Fruit fly (Drosophila melanogaster) whole organism, embryonic: ENCODE measurements around the gene Snmp2.

Source experiments
- Bgb ChIP-seq: fragments of 200-800 bp; sonication (Bioruptor generic); IDR thresholded peaks from 2 replicates; pipeline ENCODE4 v1.3.6; 2022; ENCODE audit warnings: missing biosample characterization, missing genetic modification characterization; ENCODE audit not compliant: partially characterized antibody
- CG10462 ChIP-seq: fragments of 200-800 bp; sonication (Bioruptor generic); optimal IDR thresholded peaks from 2 replicates; lab custom pipeline; 2016; ENCODE audit warnings: missing biosample characterization, missing genetic modification characterization
- CG10979 ChIP-seq: fragments of 200-800 bp; sonication (Bioruptor generic); optimal IDR thresholded peaks from 2 replicates; lab custom pipeline; 2018; ENCODE audit warnings: missing biosample characterization, mild to moderate bottlenecking, missing genetic modification characterization, moderate library complexity
- CG11695 ChIP-seq: fragments of 200-800 bp; sonication (Bioruptor generic); IDR thresholded peaks from 3 replicates; pipeline ENCODE4 v1.3.6; 2022; ENCODE audit warnings: missing biosample characterization, missing genetic modification characterization
- CG14050 ChIP-seq: fragments of 200-800 bp; sonication (Bioruptor generic); IDR thresholded peaks from 3 replicates; pipeline ENCODE4 v1.3.6; 2022; ENCODE audit warnings: missing biosample characterization, missing genetic modification characterization
- CG15696 ChIP-seq: fragments of 200-800 bp; sonication (Bioruptor generic); optimal IDR thresholded peaks from 2 replicates; lab custom pipeline; 2019; ENCODE audit warnings: missing biosample characterization, mild to moderate bottlenecking, missing genetic modification characterization, moderate library complexity
- CG18599 ChIP-seq: fragments of 200-800 bp; sonication (Bioruptor generic); optimal IDR thresholded peaks from 3 replicates; lab custom pipeline; 2017; ENCODE audit warnings: missing biosample characterization, missing genetic modification characterization, mild to moderate bottlenecking, moderate library complexity, missing genetic modification reagents
- CG2116 ChIP-seq: fragments of 200-800 bp; sonication (Bioruptor generic); optimal IDR thresholded peaks from 3 replicates; lab custom pipeline; 2018; ENCODE audit warnings: missing biosample characterization, mild to moderate bottlenecking, missing genetic modification characterization
- CG2199 ChIP-seq: fragments of 200-800 bp; sonication (Bioruptor generic); IDR thresholded peaks from 3 replicates; pipeline ENCODE4 v1.3.6; 2022; ENCODE audit warnings: missing biosample characterization, missing genetic modification characterization
- CG32767 ChIP-seq: fragments of 200-800 bp; sonication (Bioruptor generic); IDR thresholded peaks from 2 replicates; pipeline ENCODE4 v1.3.6; 2022; ENCODE audit warnings: missing biosample characterization, missing genetic modification characterization
- CG34376 ChIP-seq: fragments of 200-800 bp; sonication (Bioruptor generic); optimal IDR thresholded peaks from 2 replicates; lab custom pipeline; 2018; ENCODE audit warnings: missing biosample characterization, mild to moderate bottlenecking, missing genetic modification characterization
- CG4707 ChIP-seq: fragments of 200-800 bp; sonication (Bioruptor generic); optimal IDR thresholded peaks from 2 replicates; lab custom pipeline; 2018; ENCODE audit warnings: missing biosample characterization, mild to moderate bottlenecking, missing genetic modification characterization, moderate library complexity
- CG5180 ChIP-seq: fragments of 200-800 bp; sonication (Bioruptor generic); optimal IDR thresholded peaks from 3 replicates; lab custom pipeline; 2017; ENCODE audit warnings: missing biosample characterization, missing genetic modification characterization, mild to moderate bottlenecking, moderate library complexity, missing genetic modification reagents
- CG6791 ChIP-seq: fragments of 200-800 bp; sonication (Bioruptor generic); IDR thresholded peaks from 3 replicates; pipeline ENCODE4 v1.3.6; 2022; ENCODE audit warnings: missing biosample characterization, missing genetic modification characterization; ENCODE audit not compliant: partially characterized antibody
- CG7556 ChIP-seq: fragments of 200-800 bp; sonication (Bioruptor generic); optimal IDR thresholded peaks from 2 replicates; lab custom pipeline; 2017; ENCODE audit warnings: missing biosample characterization, mild to moderate bottlenecking, missing genetic modification characterization
- CG8478 ChIP-seq: fragments of >200 bp; optimal IDR thresholded peaks from 2 replicates; lab custom pipeline; 2018
- CG8944 ChIP-seq: fragments of 200-800 bp; sonication (Bioruptor generic); optimal IDR thresholded peaks from 3 replicates; lab custom pipeline; 2016; ENCODE audit warnings: missing biosample characterization, missing genetic modification characterization
- CG9817 ChIP-seq: fragments of 200-800 bp; sonication (Bioruptor generic); optimal IDR thresholded peaks from 2 replicates; lab custom pipeline; 2018; ENCODE audit warnings: missing biosample characterization, mild to moderate bottlenecking, missing genetic modification characterization, moderate library complexity
- Deaf1 ChIP-seq: fragments of 200-800 bp; optimal IDR thresholded peaks from 3 replicates; lab custom pipeline; 2019; ENCODE audit warnings: missing biosample characterization, mild to moderate bottlenecking, missing genetic modification characterization, moderate library complexity
- Gug ChIP-seq: fragments of 200-800 bp; sonication (Bioruptor generic); IDR thresholded peaks from 4 replicates; pipeline ENCODE4 v1.3.6; 2022; ENCODE audit warnings: missing biosample characterization, missing genetic modification characterization
- H2.0 ChIP-seq: fragments of 200-800 bp; sonication (Bioruptor generic); IDR thresholded peaks from 2 replicates; pipeline ENCODE4 v1.3.6; 2022; ENCODE audit warnings: missing biosample characterization, missing genetic modification characterization
- MTF-1 ChIP-seq: fragments of 200-800 bp; sonication (Bioruptor generic); optimal IDR thresholded peaks from 2 replicates; lab custom pipeline; 2018; ENCODE audit warnings: missing biosample characterization, mild to moderate bottlenecking, missing genetic modification characterization, borderline replicate concordance
- Meics ChIP-seq: fragments of 200-800 bp; sonication (Bioruptor generic); optimal IDR thresholded peaks from 2 replicates; lab custom pipeline; 2017; ENCODE audit warnings: missing biosample characterization, mild to moderate bottlenecking, missing genetic modification characterization
- Mes4 ChIP-seq: fragments of 200-800 bp; sonication (Bioruptor generic); optimal IDR thresholded peaks from 2 replicates; lab custom pipeline; 2016; ENCODE audit warnings: missing biosample characterization, missing genetic modification characterization
- Nf-YC ChIP-seq: fragments of 200-800 bp; optimal IDR thresholded peaks from 3 replicates; lab custom pipeline; 2019; ENCODE audit warnings: missing biosample characterization, mild to moderate bottlenecking, missing genetic modification characterization, moderate library complexity
- al ChIP-seq: fragments of 200-800 bp; sonication (Bioruptor generic); IDR thresholded peaks from 2 replicates; pipeline ENCODE4 v1.3.6; 2022; ENCODE audit warnings: missing biosample characterization, missing genetic modification characterization
- cas ChIP-seq: fragments of 200-800 bp; sonication (Bioruptor generic); IDR thresholded peaks from 2 replicates; pipeline ENCODE4 v1.3.6; 2022; ENCODE audit warnings: missing biosample characterization, missing genetic modification characterization
- corto ChIP-seq: fragments of 200-800 bp; sonication (Bioruptor generic); optimal IDR thresholded peaks from 2 replicates; lab custom pipeline; 2016; ENCODE audit warnings: missing biosample characterization, mild to moderate bottlenecking, missing genetic modification characterization, moderate library complexity
- danr ChIP-seq: fragments of 200-800 bp; sonication (Bioruptor generic); IDR thresholded peaks from 2 replicates; pipeline ENCODE4 v1.3.6; 2022; ENCODE audit warnings: missing biosample characterization, missing genetic modification characterization
- ewg ChIP-seq: fragments of 200-800 bp; sonication (Bioruptor generic); optimal IDR thresholded peaks from 3 replicates; lab custom pipeline; 2017; ENCODE audit warnings: mild to moderate bottlenecking, missing biosample characterization, missing genetic modification reagents, missing genetic modification characterization
- fd96Cb ChIP-seq: fragments of 200-800 bp; sonication (Bioruptor generic); optimal IDR thresholded peaks from 2 replicates; lab custom pipeline; 2018; ENCODE audit warnings: missing biosample characterization, mild to moderate bottlenecking, missing genetic modification characterization, moderate library complexity
- fru ChIP-seq: fragments of >200 bp; optimal IDR thresholded peaks from 2 replicates; lab custom pipeline; 2017
- gro ChIP-seq: fragments of 200-800 bp; sonication (Bioruptor generic); optimal IDR thresholded peaks from 2 replicates; lab custom pipeline; 2016; ENCODE audit warnings: missing biosample characterization, missing genetic modification characterization
- insv ChIP-seq, 2 experiments: fragments of 200-800 bp; sonication (Bioruptor generic); optimal IDR thresholded peaks; 3 replicates each; lab custom pipeline; 2016 to 2018; ENCODE audit warnings: missing biosample characterization in 2 of 2, missing genetic modification characterization in 2 of 2
- inv ChIP-seq: fragments of 200-800 bp; sonication (Bioruptor generic); IDR thresholded peaks from 2 replicates; pipeline ENCODE4 v1.3.6; 2022; ENCODE audit warnings: missing biosample characterization, missing genetic modification characterization; ENCODE audit not compliant: partially characterized antibody
- kah ChIP-seq: fragments of 200-800 bp; sonication (Bioruptor generic); optimal IDR thresholded peaks from 2 replicates; lab custom pipeline; 2018; ENCODE audit warnings: missing biosample characterization, mild to moderate bottlenecking, missing genetic modification characterization
- maf-S ChIP-seq: fragments of 200-800 bp; sonication (Bioruptor generic); optimal IDR thresholded peaks from 2 replicates; lab custom pipeline; 2016; ENCODE audit warnings: missing biosample characterization, missing genetic modification characterization
- nau ChIP-seq: fragments of 200-800 bp; sonication (Bioruptor generic); optimal IDR thresholded peaks from 3 replicates; lab custom pipeline; 2017; ENCODE audit warnings: missing biosample characterization, mild to moderate bottlenecking, missing genetic modification characterization, missing genetic modification reagents
- nerfin-1 ChIP-seq: fragments of 200-800 bp; sonication (Bioruptor generic); optimal IDR thresholded peaks from 3 replicates; lab custom pipeline; 2019; ENCODE audit warnings: missing biosample characterization, mild to moderate bottlenecking, missing genetic modification characterization, moderate library complexity
- onecut ChIP-seq: fragments of 200-800 bp; sonication (Bioruptor generic); IDR thresholded peaks from 2 replicates; pipeline ENCODE4 v1.3.6; 2022; ENCODE audit warnings: missing biosample characterization, missing genetic modification characterization
- pros ChIP-seq: fragments of 200-800 bp; sonication (Bioruptor generic); optimal IDR thresholded peaks from 3 replicates; lab custom pipeline; 2019; ENCODE audit warnings: missing biosample characterization, mild to moderate bottlenecking, missing genetic modification characterization, moderate library complexity
- psq ChIP-seq: fragments of 200-800 bp; sonication (Bioruptor generic); optimal IDR thresholded peaks from 2 replicates; lab custom pipeline; 2017; ENCODE audit warnings: missing biosample characterization, missing genetic modification characterization
- row ChIP-seq: fragments of 200-800 bp; sonication (Bioruptor generic); IDR thresholded peaks from 3 replicates; pipeline ENCODE4 v1.3.6; 2022; ENCODE audit warnings: missing biosample characterization, missing genetic modification characterization
- scrt ChIP-seq: fragments of 200-800 bp; sonication (Bioruptor generic); optimal IDR thresholded peaks from 2 replicates; lab custom pipeline; 2018; ENCODE audit warnings: missing biosample characterization, mild to moderate bottlenecking, missing genetic modification characterization, moderate library complexity
- seq ChIP-seq: fragments of 200-800 bp; sonication (Bioruptor generic); IDR thresholded peaks from 2 replicates; pipeline ENCODE4 v1.3.6; 2022; ENCODE audit warnings: missing biosample characterization, missing genetic modification characterization
- tna ChIP-seq: fragments of 200-800 bp; sonication (Bioruptor generic); IDR thresholded peaks from 2 replicates; pipeline ENCODE4 v1.3.6; 2022; ENCODE audit warnings: missing biosample characterization, missing genetic modification characterization; ENCODE audit not compliant: partially characterized antibody
- toy ChIP-seq: fragments of 200-800 bp; sonication (Bioruptor generic); IDR thresholded peaks from 2 replicates; pipeline ENCODE4 v1.3.6; 2022; ENCODE audit warnings: missing biosample characterization, missing genetic modification characterization
- twi ChIP-seq: fragments of 200-800 bp; optimal IDR thresholded peaks from 2 replicates; lab custom pipeline; 2019; ENCODE audit warnings: missing biosample characterization, mild to moderate bottlenecking, missing genetic modification characterization, moderate library complexity

Snmp2 gene

DNA sequence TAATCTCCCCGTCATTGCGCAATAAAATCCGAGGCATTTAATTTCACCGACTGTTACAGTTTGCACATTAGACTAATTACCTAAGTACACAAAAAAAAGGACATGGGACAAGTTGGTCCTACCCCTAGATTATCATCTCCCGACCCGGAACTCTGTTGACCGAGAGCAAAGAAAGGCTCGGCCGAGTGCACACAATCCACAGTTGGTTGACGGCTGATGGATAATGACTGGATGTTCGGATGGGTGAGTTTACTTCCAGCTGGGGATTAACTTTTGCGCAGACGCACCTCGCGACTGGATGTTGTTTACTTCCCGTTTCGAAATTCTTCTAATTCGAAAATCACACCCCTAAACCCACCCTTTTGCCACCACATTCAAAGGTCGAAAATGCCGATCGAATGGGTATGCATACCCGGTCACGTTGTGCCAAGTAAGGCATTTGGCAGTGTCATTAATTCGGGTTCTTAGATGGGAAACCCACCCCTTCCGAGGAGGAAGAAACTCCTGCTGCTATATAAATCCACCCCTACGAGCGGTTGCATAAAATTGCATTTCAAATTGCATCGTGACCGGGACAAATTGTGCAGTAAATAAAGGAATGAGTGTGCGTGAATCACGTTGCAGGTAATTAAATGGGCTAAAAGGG, 28.4 kb downstream of the Snmp2 start (continued):
- no peak for TF ChIP-seq inv
- TF ChIP-seq seq (GFP tag; lab: Robert Waterston, UW) = peak; percentile 56; the same call in 1 of the 2 replicates
- TF ChIP-seq ewg (GFP tag; lab: Kevin White, UChicago) = peak; percentile 65
- TF ChIP-seq scrt (GFP tag; lab: Kevin White, UChicago) = peak; percentile 88
- TF ChIP-seq kah (GFP tag; lab: Kevin White, UChicago) = peak; percentile 25
- TF ChIP-seq Deaf1 (tag; lab: Kevin White, UChicago) = peak; percentile 14
- TF ChIP-seq row (GFP tag; lab: Robert Waterston, UW) = no peak
- TF ChIP-seq CG6791 (GFP tag; lab: Robert Waterston, UW) = 0 out of 3 replicates have a peak, but pooled peaks have one; percentile 35
- no peak for TF ChIP-seq cas
- peak; percentile 99 for TF ChIP-seq pros (GFP tag; lab: Kevin White, UChicago)
- TF ChIP-seq fru (lab: Kevin White, UChicago) = no peak

DNA sequence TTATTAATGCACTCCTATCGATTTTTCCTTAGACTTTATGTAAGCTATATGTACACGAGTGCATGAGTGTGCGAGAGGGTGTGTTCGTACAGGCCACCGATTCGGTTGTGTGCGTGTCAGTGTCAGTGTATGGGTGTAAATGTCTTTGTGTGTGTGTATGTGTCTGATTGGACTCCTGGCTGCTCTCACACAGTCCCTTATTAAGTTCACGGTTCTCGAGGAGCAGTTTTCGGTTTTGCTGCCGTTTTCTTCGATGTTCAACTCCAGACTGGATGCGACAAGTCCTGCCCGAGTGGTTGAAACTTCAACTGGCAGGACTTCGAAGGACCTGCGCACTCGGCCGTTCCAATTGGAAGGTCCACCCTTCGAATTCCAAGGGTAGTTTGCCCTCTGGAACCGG, 29.5 kb downstream of the Snmp2 start:
- TF ChIP-seq fd96Cb (no peak), CG5180 (GFP tag; lab: Kevin White, UChicago) (peak; percentile 55), H2.0 (GFP tag; lab: Robert Waterston, UW) (no peak), seq (GFP tag; lab: Robert Waterston, UW) (peak; percentile 39; the same call in 1 of the 2 replicates), CG8478 (peak; percentile 60), CG2116 (GFP tag; lab: Kevin White, UChicago) (no peak), CG34376 (peak; percentile 5), nau (GFP tag; lab: Kevin White, UChicago) (no peak), CG10979 (tag; lab: Kevin White, UChicago) (no peak), MTF-1 (GFP tag; lab: Kevin White, UChicago) (no peak), Meics (no peak), Bgb (peak; percentile 18; the same call in 1 of the 2 replicates), Mes4 (GFP tag; lab: Kevin White, UChicago) (no peak), kah (GFP tag; lab: Kevin White, UChicago) (no peak), maf-S (GFP tag; lab: Kevin White, UChicago) (no peak), CG11695 (GFP tag; lab: Robert Waterston, UW) (no peak), Gug (no peak), twi (no peak), CG8944 (GFP tag; lab: Kevin White, UChicago) (no peak), Nf-YC (tag; lab: Kevin White, UChicago) (peak; percentile 48), CG2199 (GFP tag; lab: Robert Waterston, UW) (0 out of 3 replicates have a peak, but pooled peaks have one; percentile 71), onecut (GFP tag; lab: Robert Waterston, UW) (peak; percentile 84), psq (GFP tag; lab: Kevin White, UChicago) (no peak), insv (GFP tag; optimal IDR thresholded peaks at IDR 0.05; lab: Kevin White, UChicago) (peak in 1 of 2 experiments; percentile 82), CG32767 (GFP tag; lab: Robert Waterston, UW) (no peak), CG10462 (GFP tag; lab: Kevin White, UChicago) (no peak), CG9817 (tag; lab: Kevin White, UChicago) (no peak), CG4707 (no peak), danr (GFP tag; lab: Robert Waterston, UW) (no peak), CG7556 (GFP tag; lab: Kevin White, UChicago) (no peak), CG15696 (tag; lab: Kevin White, UChicago) (no peak), tna (GFP tag; lab: Robert Waterston, UW) (no peak), nerfin-1 (tag; lab: Kevin White, UChicago) (peak; percentile 29), toy (GFP tag; lab: Robert Waterston, UW) (no peak), gro (no peak), al (GFP tag; lab: Robert Waterston, UW) (no peak), CG14050 (GFP tag; lab: Robert Waterston, UW) (no peak), corto (GFP tag; lab: Kevin White, UChicago) (no peak), CG18599 (peak; percentile 37)
